Fruit fly (Drosophila melanogaster) whole organism, embryonic: ENCODE data around the gene TM9SF3.

ENCODE experiments used
- Abd-B ChIP-seq: fragments of 200-800 bp; sonication (Bioruptor generic); optimal IDR thresholded peaks from 2 replicates; lab custom pipeline; 2018; ENCODE audit warnings: missing biosample characterization, mild to moderate bottlenecking, missing genetic modification characterization, moderate library complexity
- Bdp1 ChIP-seq: fragments of 200-800 bp; sonication (Bioruptor generic); optimal IDR thresholded peaks from 3 replicates; lab custom pipeline; 2016; ENCODE audit warnings: missing biosample characterization, missing genetic modification characterization
- Bteb2 ChIP-seq: fragments of 200-800 bp; sonication (Bioruptor generic); optimal IDR thresholded peaks from 2 replicates; lab custom pipeline; 2016; ENCODE audit warnings: missing biosample characterization, missing genetic modification characterization
- CG1024 ChIP-seq: fragments of 200-800 bp; sonication (Bioruptor generic); IDR thresholded peaks from 2 replicates; pipeline ENCODE4 v1.3.6; 2022; ENCODE audit warnings: missing biosample characterization, missing genetic modification characterization
- CG12155 ChIP-seq: fragments of 200-800 bp; sonication (Bioruptor generic); optimal IDR thresholded peaks from 3 replicates; lab custom pipeline; 2016; ENCODE audit warnings: missing biosample characterization, missing genetic modification characterization
- CG12769 ChIP-seq: fragments of 200-800 bp; sonication (Bioruptor generic); optimal IDR thresholded peaks from 2 replicates; lab custom pipeline; 2019; ENCODE audit warnings: missing biosample characterization, mild to moderate bottlenecking, missing genetic modification characterization, moderate library complexity
- CG12942 ChIP-seq: fragments of 200-800 bp; sonication (Bioruptor generic); optimal IDR thresholded peaks from 3 replicates; lab custom pipeline; 2016; ENCODE audit warnings: missing biosample characterization, missing genetic modification characterization
- CG17385 ChIP-seq: fragments of 200-800 bp; sonication (Bioruptor generic); optimal IDR thresholded peaks from 3 replicates; lab custom pipeline; 2018; ENCODE audit warnings: missing biosample characterization, mild to moderate bottlenecking, missing genetic modification characterization
- CG18619 ChIP-seq: fragments of 200-800 bp; sonication (Bioruptor generic); optimal IDR thresholded peaks from 3 replicates; lab custom pipeline; 2017; ENCODE audit warnings: missing biosample characterization, mild to moderate bottlenecking, missing genetic modification characterization
- CG2712 ChIP-seq: fragments of 200-800 bp; optimal IDR thresholded peaks from 3 replicates; lab custom pipeline; 2019; ENCODE audit warnings: missing biosample characterization, mild to moderate bottlenecking, missing genetic modification characterization, moderate library complexity
- CG30020 ChIP-seq: fragments of 200-800 bp; optimal IDR thresholded peaks from 2 replicates; lab custom pipeline; 2019; ENCODE audit warnings: missing biosample characterization, mild to moderate bottlenecking, missing genetic modification characterization, moderate library complexity
- CG31441 ChIP-seq: fragments of 200-800 bp; sonication (Bioruptor generic); IDR thresholded peaks from 2 replicates; pipeline ENCODE4 v1.3.6; 2022; ENCODE audit warnings: missing biosample characterization, missing genetic modification characterization
- CG3163 ChIP-seq: fragments of 200-800 bp; sonication (Bioruptor generic); optimal IDR thresholded peaks from 3 replicates; lab custom pipeline; 2016; ENCODE audit warnings: missing biosample characterization, missing genetic modification characterization
- CG3407 ChIP-seq: fragments of 200-800 bp; sonication (Bioruptor generic); optimal IDR thresholded peaks from 2 replicates; lab custom pipeline; 2018; ENCODE audit warnings: missing biosample characterization, mild to moderate bottlenecking, missing genetic modification characterization
- CG4360 ChIP-seq: fragments of 200-800 bp; sonication (Bioruptor generic); IDR thresholded peaks from 2 replicates; pipeline ENCODE4 v1.3.6; 2022; ENCODE audit warnings: missing biosample characterization, missing genetic modification characterization
- CG7357 ChIP-seq: fragments of 200-800 bp; sonication (Bioruptor generic); IDR thresholded peaks from 3 replicates; pipeline ENCODE4 v1.3.6; 2022; ENCODE audit warnings: missing biosample characterization, missing genetic modification characterization
- CG7963 ChIP-seq: fragments of 200-800 bp; sonication (Bioruptor generic); IDR thresholded peaks from 3 replicates; pipeline ENCODE4 v1.3.6; 2022; ENCODE audit warnings: missing biosample characterization, missing genetic modification characterization; ENCODE audit not compliant: partially characterized antibody
- Dek ChIP-seq: fragments of 200-800 bp; sonication (Bioruptor generic); optimal IDR thresholded peaks from 3 replicates; lab custom pipeline; 2019; ENCODE audit warnings: missing biosample characterization, mild to moderate bottlenecking, missing genetic modification characterization, moderate library complexity
- H15 ChIP-seq: fragments of 200-800 bp; sonication (Bioruptor generic); IDR thresholded peaks from 3 replicates; pipeline ENCODE4 v1.3.6; 2022; ENCODE audit warnings: missing biosample characterization, missing genetic modification characterization
- HHEX ChIP-seq: fragments of 200-800 bp; sonication (Bioruptor generic); optimal IDR thresholded peaks from 3 replicates; lab custom pipeline; 2017; ENCODE audit warnings: missing biosample characterization, mild to moderate bottlenecking, missing genetic modification characterization, missing genetic modification reagents
- Hr51 ChIP-seq, 2 experiments: fragments of 200-800 bp; sonication (Bioruptor generic); optimal IDR thresholded peaks; 2 replicates in 1 of 2; 3 replicates in 1 of 2; lab custom pipeline; 2016 to 2018; ENCODE audit warnings: missing biosample characterization in 2 of 2, missing genetic modification characterization in 2 of 2, mild to moderate bottlenecking in 1 of 2, moderate library complexity in 1 of 2
- Hr78 ChIP-seq, 2 experiments: fragments of 200-800 bp in 1 of 2; fragments of >200 bp in 1 of 2; sonication (Bioruptor generic) in 1 of 2; optimal IDR thresholded peaks; 2 replicates each; lab custom pipeline; 2017 to 2019; ENCODE audit warnings: missing biosample characterization in 2 of 2, missing genetic modification characterization in 2 of 2, mild to moderate bottlenecking in 1 of 2, moderate library complexity in 1 of 2
- Mrtf ChIP-seq: fragments of 200-800 bp; sonication (Bioruptor generic); IDR thresholded peaks from 3 replicates; pipeline ENCODE4 v1.3.6; 2022; ENCODE audit warnings: missing biosample characterization, missing genetic modification characterization
- Nf-YC ChIP-seq: fragments of 200-800 bp; optimal IDR thresholded peaks from 3 replicates; lab custom pipeline; 2019; ENCODE audit warnings: missing biosample characterization, mild to moderate bottlenecking, missing genetic modification characterization, moderate library complexity
- Oaz ChIP-seq: fragments of 200-800 bp; sonication (Bioruptor generic); IDR thresholded peaks from 2 replicates; pipeline ENCODE4 v1.3.6; 2022; ENCODE audit warnings: missing biosample characterization, missing genetic modification characterization
- Oli ChIP-seq: fragments of 200-800 bp; sonication (Bioruptor generic); optimal IDR thresholded peaks from 2 replicates; lab custom pipeline; 2018; ENCODE audit warnings: missing biosample characterization, mild to moderate bottlenecking, missing genetic modification characterization, moderate library complexity
- Ptx1 ChIP-seq: fragments of 200-800 bp; sonication (Bioruptor generic); IDR thresholded peaks from 2 replicates; pipeline ENCODE4 v1.3.6; 2022; ENCODE audit warnings: missing biosample characterization, missing genetic modification characterization
- Rfx ChIP-seq: fragments of 200-800 bp; sonication (Bioruptor generic); IDR thresholded peaks from 2 replicates; pipeline ENCODE4 v1.3.6; 2022; ENCODE audit warnings: missing biosample characterization, missing genetic modification characterization
- Sry-δ ChIP-seq: fragments of 200-800 bp; sonication (Bioruptor generic); optimal IDR thresholded peaks from 2 replicates; lab custom pipeline; 2016; ENCODE audit warnings: missing biosample characterization, missing genetic modification characterization
- Taf1 ChIP-seq: fragments of 200-800 bp; sonication (Bioruptor generic); IDR thresholded peaks from 2 replicates; pipeline ENCODE4 v1.3.6; 2022; ENCODE audit warnings: missing biosample characterization, missing genetic modification characterization
- Trl ChIP-seq, 3 experiments: fragments of >200 bp in 2 of 3; fragments of 200-800 bp in 1 of 3; sonication (Bioruptor generic) in 1 of 3; optimal IDR thresholded peaks; 2 replicates in 1 of 3; 3 replicates in 2 of 3; lab custom pipeline; 2016 to 2017; ENCODE audit warnings: missing biosample characterization in 1 of 3, missing genetic modification characterization in 1 of 3
- br ChIP-seq: fragments of >200 bp; optimal IDR thresholded peaks from 2 replicates; lab custom pipeline; 2017
- bsh ChIP-seq, 2 experiments: fragments of 200-800 bp; sonication (Bioruptor generic); optimal IDR thresholded peaks; 2 replicates each; lab custom pipeline; 2017 to 2018; ENCODE audit warnings: mild to moderate bottlenecking in 2 of 2, missing biosample characterization in 2 of 2, missing genetic modification characterization in 2 of 2, moderate library complexity in 1 of 2
- cas ChIP-seq: fragments of 200-800 bp; sonication (Bioruptor generic); IDR thresholded peaks from 2 replicates; pipeline ENCODE4 v1.3.6; 2022; ENCODE audit warnings: missing biosample characterization, missing genetic modification characterization
- da ChIP-seq: fragments of 200-800 bp; sonication (Bioruptor generic); optimal IDR thresholded peaks from 2 replicates; lab custom pipeline; 2016; ENCODE audit warnings: missing biosample characterization, missing genetic modification characterization
- danr ChIP-seq: fragments of 200-800 bp; sonication (Bioruptor generic); IDR thresholded peaks from 2 replicates; pipeline ENCODE4 v1.3.6; 2022; ENCODE audit warnings: missing biosample characterization, missing genetic modification characterization
- dimm ChIP-seq: fragments of 200-800 bp; sonication (Bioruptor generic); IDR thresholded peaks from 2 replicates; pipeline ENCODE4 v1.3.6; 2022; ENCODE audit warnings: missing biosample characterization, missing genetic modification characterization
- ind ChIP-seq: fragments of 200-800 bp; sonication (Bioruptor generic); optimal IDR thresholded peaks from 3 replicates; lab custom pipeline; 2016; ENCODE audit warnings: missing biosample characterization, missing genetic modification characterization
- inv ChIP-seq: fragments of 200-800 bp; sonication (Bioruptor generic); IDR thresholded peaks from 2 replicates; pipeline ENCODE4 v1.3.6; 2022; ENCODE audit warnings: missing biosample characterization, missing genetic modification characterization; ENCODE audit not compliant: partially characterized antibody
- kah ChIP-seq: fragments of 200-800 bp; sonication (Bioruptor generic); optimal IDR thresholded peaks from 2 replicates; lab custom pipeline; 2018; ENCODE audit warnings: missing biosample characterization, mild to moderate bottlenecking, missing genetic modification characterization
- lilli ChIP-seq: fragments of 200-800 bp; sonication (Bioruptor generic); optimal IDR thresholded peaks from 3 replicates; lab custom pipeline; 2016; ENCODE audit warnings: missing biosample characterization, missing genetic modification characterization
- lmd ChIP-seq: fragments of 200-800 bp; sonication (Bioruptor generic); IDR thresholded peaks from 2 replicates; pipeline ENCODE4 v1.3.6; 2022; ENCODE audit warnings: missing biosample characterization, missing genetic modification characterization
- onecut ChIP-seq: fragments of 200-800 bp; sonication (Bioruptor generic); IDR thresholded peaks from 2 replicates; pipeline ENCODE4 v1.3.6; 2022; ENCODE audit warnings: missing biosample characterization, missing genetic modification characterization
- pan ChIP-seq, 4 experiments: fragments of >200 bp in 3 of 4; fragments of 200-800 bp in 1 of 4; sonication (Bioruptor generic) in 1 of 4; optimal IDR thresholded peaks in 3 of 4; IDR thresholded peaks in 1 of 4; 2 replicates each; pipeline versions ENCODE4 v1.3.6 to Lab custom; 2017 to 2022; ENCODE audit warnings: missing biosample characterization in 2 of 4, missing genetic modification characterization in 2 of 4, mixed read lengths in 1 of 4
- pho ChIP-seq: fragments of 200-800 bp; sonication (Bioruptor generic); optimal IDR thresholded peaks from 2 replicates; lab custom pipeline; 2016; ENCODE audit warnings: missing biosample characterization, missing genetic modification characterization
- slbo ChIP-seq: fragments of 200-800 bp; sonication (Bioruptor generic); IDR thresholded peaks from 2 replicates; pipeline ENCODE4 v1.3.6; 2022; ENCODE audit warnings: missing biosample characterization, missing genetic modification characterization
- slou ChIP-seq: fragments of 200-800 bp; sonication (Bioruptor generic); optimal IDR thresholded peaks from 3 replicates; lab custom pipeline; 2016; ENCODE audit warnings: missing biosample characterization, missing genetic modification characterization
- tap ChIP-seq: fragments of 200-800 bp; optimal IDR thresholded peaks from 3 replicates; lab custom pipeline; 2019; ENCODE audit warnings: missing biosample characterization, mild to moderate bottlenecking, missing genetic modification characterization, moderate library complexity
- usp ChIP-seq: fragments of >200 bp; optimal IDR thresholded peaks from 2 replicates; lab custom pipeline; 2017; ENCODE audit warnings: missing biosample characterization, missing genetic modification characterization
- zfh2 ChIP-seq: fragments of 200-800 bp; sonication (Bioruptor generic); optimal IDR thresholded peaks from 2 replicates; lab custom pipeline; 2016; ENCODE audit warnings: missing biosample characterization, missing genetic modification characterization

The TM9SF3 gene

DNA sequence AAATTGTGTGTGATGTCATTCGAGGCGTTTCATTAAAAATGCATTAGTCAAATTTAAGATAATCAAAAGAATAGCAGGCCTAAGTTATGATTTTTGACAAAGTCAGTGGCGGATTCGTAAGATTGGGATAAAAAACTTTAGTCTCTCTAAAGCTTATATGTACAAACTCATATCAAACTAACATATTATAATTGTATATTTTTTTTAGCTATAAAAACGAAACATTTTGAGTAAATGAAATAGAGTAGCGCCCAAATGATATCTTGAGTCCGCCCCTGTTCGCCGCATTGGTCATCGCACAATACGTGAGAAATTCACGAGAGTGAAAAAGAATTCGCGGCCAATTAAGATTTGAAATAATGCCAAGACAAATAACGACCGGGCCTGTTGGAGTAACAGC lies 49.4 kb downstream of the TM9SF3 start (continued):
- TF ChIP-seq onecut (0 out of 2 replicates have a peak, but pooled peaks have one; percentile 8), dimm (no peak), da (GFP tag; lab: Kevin White, UChicago) (no peak), H15 (peak; percentile 67; the same call in 1 of the 3 replicates), Nf-YC (peak; percentile 24), Dek (peak; percentile 38), Trl (optimal IDR thresholded peaks at IDR 0.05; lab: Kevin White, UChicago) (no peak), Trl (GFP tag; optimal IDR thresholded peaks at IDR 0.05; lab: Kevin White, UChicago) (no peak), HHEX (peak; percentile 51), Hr78 (GFP tag; optimal IDR thresholded peaks at IDR 0.05; lab: Kevin White, UChicago) (no peak), Bteb2 (GFP tag; lab: Kevin White, UChicago) (no peak), CG3407 (no peak), lilli (peak; percentile 56), bsh (GFP tag; optimal IDR thresholded peaks at IDR 0.05; lab: Kevin White, UChicago) (peak in 1 of 2 experiments; percentile 46), Taf1 (GFP tag; lab: Robert Waterston, UW) (peak; percentile 62), danr (GFP tag; lab: Robert Waterston, UW) (0 out of 2 replicates have a peak, but pooled peaks have one; percentile 8), CG7963 (GFP tag; lab: Robert Waterston, UW) (no peak), lmd (GFP tag; lab: Robert Waterston, UW) (peak; percentile 82), Hr51 (GFP tag; optimal IDR thresholded peaks at IDR 0.05; lab: Kevin White, UChicago) (no peak), pan (optimal IDR thresholded peaks at IDR 0.05; lab: Kevin White, UChicago) (no peak), pan (GFP tag; optimal IDR thresholded peaks at IDR 0.05 in 1 of 2, IDR thresholded peaks at IDR 0.05 in 1 of 2) (peak in 1 of 2 experiments; percentile 61), Abd-B (peak; percentile 65), CG2712 (tag; lab: Kevin White, UChicago) (peak; percentile 55), Bdp1 (no peak), CG17385 (GFP tag; lab: Kevin White, UChicago) (peak; percentile 46), pho (GFP tag; lab: Kevin White, UChicago) (no peak), CG30020 (tag; lab: Kevin White, UChicago) (no peak), Sry-δ (GFP tag; lab: Kevin White, UChicago) (no peak), usp (GFP tag; lab: Kevin White, UChicago) (no peak), br (lab: Kevin White, UChicago) (no peak), cas (peak; percentile 59; the same call in 1 of the 2 replicates), slou (GFP tag; lab: Kevin White, UChicago) (no peak), Oaz (GFP tag; lab: Robert Waterston, UW) (no peak), Ptx1 (GFP tag; lab: Robert Waterston, UW) (peak; percentile 72), CG12942 (GFP tag; lab: Kevin White, UChicago) (peak; percentile 22), slbo (GFP tag; lab: Robert Waterston, UW) (peak; percentile 81), Mrtf (GFP tag; lab: Robert Waterston, UW) (peak; percentile 65; the same call in 1 of the 3 replicates), CG31441 (GFP tag; lab: Robert Waterston, UW) (peak; percentile 24; the same call in 1 of the 2 replicates), CG1024 (0 out of 2 replicates have a peak, but pooled peaks have one; percentile 4), Rfx (GFP tag; lab: Robert Waterston, UW) (peak; percentile 87), kah (GFP tag; lab: Kevin White, UChicago) (no peak), CG4360 (GFP tag; lab: Robert Waterston, UW) (no peak), CG12769 (no peak), Oli (tag; lab: Kevin White, UChicago) (peak; percentile 47), inv (GFP tag; lab: Robert Waterston, UW) (no peak), CG7357 (GFP tag; lab: Robert Waterston, UW) (peak; percentile 50; the same call in 2 of the 3 replicates), CG18619 (GFP tag; lab: Kevin White, UChicago) (peak; percentile 19), ind (GFP tag; lab: Kevin White, UChicago) (peak; percentile 65), CG12155 (GFP tag; lab: Kevin White, UChicago) (peak; percentile 47), zfh2 (GFP tag; lab: Kevin White, UChicago) (peak; percentile 7), tap (tag; lab: Kevin White, UChicago) (peak; percentile 31), CG3163 (GFP tag; lab: Kevin White, UChicago) (no peak)
